Fruit fly (Drosophila melanogaster) whole organism, embryonic: ENCODE measurements around the gene CG31275.

Experiments
- ATbp ChIP-seq: fragments of 200-800 bp; sonication (Bioruptor generic); optimal IDR thresholded peaks from 2 replicates; lab custom pipeline; 2017; ENCODE audit warnings: missing biosample characterization, mild to moderate bottlenecking, missing genetic modification characterization, missing genetic modification reagents
- Atf-2 ChIP-seq: fragments of 200-800 bp; sonication (Bioruptor generic); optimal IDR thresholded peaks from 2 replicates; lab custom pipeline; 2016; ENCODE audit warnings: missing biosample characterization, missing genetic modification characterization
- CG10543 ChIP-seq: fragments of 200-800 bp; sonication (Bioruptor generic); optimal IDR thresholded peaks from 3 replicates; lab custom pipeline; 2017; ENCODE audit warnings: missing biosample characterization, mild to moderate bottlenecking, missing genetic modification characterization, moderate library complexity
- CG12942 ChIP-seq: fragments of 200-800 bp; sonication (Bioruptor generic); optimal IDR thresholded peaks from 3 replicates; lab custom pipeline; 2016; ENCODE audit warnings: missing biosample characterization, missing genetic modification characterization
- CG14710 ChIP-seq: fragments of 200-800 bp; sonication (Bioruptor generic); optimal IDR thresholded peaks from 3 replicates; lab custom pipeline; 2019; ENCODE audit warnings: missing biosample characterization, mild to moderate bottlenecking, missing genetic modification characterization, moderate library complexity
- CG1529 ChIP-seq: fragments of 200-800 bp; sonication (Bioruptor generic); optimal IDR thresholded peaks from 3 replicates; lab custom pipeline; 2018; ENCODE audit warnings: missing biosample characterization, missing genetic modification characterization
- CG16815 ChIP-seq: fragments of 200-800 bp; sonication (Bioruptor generic); optimal IDR thresholded peaks from 3 replicates; lab custom pipeline; 2017; ENCODE audit warnings: missing biosample characterization, mild to moderate bottlenecking, missing genetic modification characterization
- CG17186 ChIP-seq: fragments of 200-800 bp; sonication (Bioruptor generic); optimal IDR thresholded peaks from 3 replicates; lab custom pipeline; 2017; ENCODE audit warnings: missing biosample characterization, missing genetic modification reagents, missing genetic modification characterization
- CG17568 ChIP-seq: fragments of 200-800 bp; sonication (Bioruptor generic); optimal IDR thresholded peaks from 2 replicates; lab custom pipeline; 2018; ENCODE audit warnings: missing biosample characterization, mild to moderate bottlenecking, missing genetic modification characterization, moderate library complexity
- CG18476 ChIP-seq: fragments of 200-800 bp; sonication (Bioruptor generic); optimal IDR thresholded peaks from 2 replicates; lab custom pipeline; 2016; ENCODE audit warnings: missing biosample characterization, mild to moderate bottlenecking, missing genetic modification characterization
- CG18599 ChIP-seq: fragments of 200-800 bp; sonication (Bioruptor generic); optimal IDR thresholded peaks from 3 replicates; lab custom pipeline; 2017; ENCODE audit warnings: missing biosample characterization, missing genetic modification characterization, mild to moderate bottlenecking, moderate library complexity, missing genetic modification reagents
- CG33213 ChIP-seq: fragments of 200-800 bp; sonication (Bioruptor generic); optimal IDR thresholded peaks from 3 replicates; lab custom pipeline; 2016; ENCODE audit warnings: missing biosample characterization, missing genetic modification characterization
- CG5245 ChIP-seq: fragments of 200-800 bp; sonication (Bioruptor generic); optimal IDR thresholded peaks from 3 replicates; lab custom pipeline; 2016; ENCODE audit warnings: missing biosample characterization, missing genetic modification characterization
- CG6765 ChIP-seq: fragments of 200-800 bp; sonication (Bioruptor generic); optimal IDR thresholded peaks from 3 replicates; lab custom pipeline; 2017; ENCODE audit warnings: missing biosample characterization, mild to moderate bottlenecking, missing genetic modification characterization
- CG7963 ChIP-seq: fragments of 200-800 bp; sonication (Bioruptor generic); IDR thresholded peaks from 3 replicates; pipeline ENCODE4 v1.3.6; 2022; ENCODE audit warnings: missing biosample characterization, missing genetic modification characterization; ENCODE audit not compliant: partially characterized antibody
- CG8944 ChIP-seq: fragments of 200-800 bp; sonication (Bioruptor generic); optimal IDR thresholded peaks from 3 replicates; lab custom pipeline; 2016; ENCODE audit warnings: missing biosample characterization, missing genetic modification characterization
- CG9437 ChIP-seq: fragments of 200-800 bp; sonication (Bioruptor generic); optimal IDR thresholded peaks from 2 replicates; lab custom pipeline; 2018; ENCODE audit warnings: missing biosample characterization, mild to moderate bottlenecking, missing genetic modification characterization
- Fer1 ChIP-seq: fragments of 200-800 bp; sonication (Bioruptor generic); optimal IDR thresholded peaks from 2 replicates; lab custom pipeline; 2017; ENCODE audit warnings: missing biosample characterization, mild to moderate bottlenecking, missing genetic modification characterization
- Hand ChIP-seq: fragments of 200-800 bp; sonication (Bioruptor generic); optimal IDR thresholded peaks from 2 replicates; lab custom pipeline; 2017; ENCODE audit warnings: mild to moderate bottlenecking, missing biosample characterization, missing genetic modification reagents, missing genetic modification characterization
- HmgZ ChIP-seq: fragments of 200-800 bp; sonication (Bioruptor generic); optimal IDR thresholded peaks from 2 replicates; lab custom pipeline; 2018; ENCODE audit warnings: missing biosample characterization, mild to moderate bottlenecking, missing genetic modification characterization
- Jarid2 ChIP-seq: fragments of 200-800 bp; sonication (Bioruptor generic); optimal IDR thresholded peaks from 3 replicates; lab custom pipeline; 2017; ENCODE audit warnings: mild to moderate bottlenecking, missing biosample characterization, missing genetic modification reagents, missing genetic modification characterization
- MBD-R2 ChIP-seq: fragments of 200-800 bp; sonication (Bioruptor generic); IDR thresholded peaks from 2 replicates; pipeline ENCODE4 v1.3.6; 2022; ENCODE audit warnings: missing biosample characterization, missing genetic modification characterization
- MTF-1 ChIP-seq: fragments of 200-800 bp; sonication (Bioruptor generic); optimal IDR thresholded peaks from 2 replicates; lab custom pipeline; 2018; ENCODE audit warnings: missing biosample characterization, mild to moderate bottlenecking, missing genetic modification characterization, borderline replicate concordance
- NC2β ChIP-seq: fragments of 200-800 bp; sonication (Bioruptor generic); optimal IDR thresholded peaks from 2 replicates; lab custom pipeline; 2016; ENCODE audit warnings: missing biosample characterization, missing genetic modification characterization
- Nf-YA ChIP-seq: fragments of 200-800 bp; sonication (Bioruptor generic); IDR thresholded peaks from 2 replicates; pipeline ENCODE4 v1.3.6; 2022; ENCODE audit warnings: missing biosample characterization, missing genetic modification characterization
- YL-1 ChIP-seq: fragments of 200-800 bp; sonication (Bioruptor generic); optimal IDR thresholded peaks from 3 replicates; lab custom pipeline; 2017; ENCODE audit warnings: missing biosample characterization, mild to moderate bottlenecking, missing genetic modification characterization
- ash1 ChIP-seq: fragments of 200-800 bp; sonication (Bioruptor generic); optimal IDR thresholded peaks from 2 replicates; lab custom pipeline; 2018; ENCODE audit warnings: missing biosample characterization, mild to moderate bottlenecking, missing genetic modification characterization
- bab2 ChIP-seq: fragments of 200-800 bp; sonication (Bioruptor generic); optimal IDR thresholded peaks from 2 replicates; lab custom pipeline; 2016; ENCODE audit warnings: missing biosample characterization, missing genetic modification characterization
- btn ChIP-seq: fragments of 200-800 bp; sonication (Bioruptor generic); optimal IDR thresholded peaks from 2 replicates; lab custom pipeline; 2016; ENCODE audit warnings: missing biosample characterization, missing genetic modification characterization
- cas ChIP-seq: fragments of 200-800 bp; sonication (Bioruptor generic); IDR thresholded peaks from 2 replicates; pipeline ENCODE4 v1.3.6; 2022; ENCODE audit warnings: missing biosample characterization, missing genetic modification characterization
- crc ChIP-seq: fragments of 200-800 bp; sonication (Bioruptor generic); optimal IDR thresholded peaks from 2 replicates; lab custom pipeline; 2016; ENCODE audit warnings: missing biosample characterization, missing genetic modification characterization
- crol ChIP-seq: fragments of 200-800 bp; sonication (Bioruptor generic); IDR thresholded peaks from 2 replicates; pipeline ENCODE4 v1.3.6; 2022; ENCODE audit warnings: missing biosample characterization, missing genetic modification characterization
- cwo ChIP-seq: fragments of 200-800 bp; sonication (Bioruptor generic); optimal IDR thresholded peaks from 3 replicates; lab custom pipeline; 2017; ENCODE audit warnings: missing biosample characterization, missing genetic modification characterization, mild to moderate bottlenecking, moderate library complexity, missing genetic modification reagents
- dimm ChIP-seq: fragments of 200-800 bp; sonication (Bioruptor generic); IDR thresholded peaks from 2 replicates; pipeline ENCODE4 v1.3.6; 2022; ENCODE audit warnings: missing biosample characterization, missing genetic modification characterization
- dmrt99B ChIP-seq: fragments of 200-800 bp; sonication (Bioruptor generic); optimal IDR thresholded peaks from 2 replicates; lab custom pipeline; 2018; ENCODE audit warnings: missing biosample characterization, mild to moderate bottlenecking, missing genetic modification characterization, moderate library complexity
- gsb ChIP-seq: fragments of 200-800 bp; sonication (Bioruptor generic); IDR thresholded peaks from 2 replicates; pipeline ENCODE4 v1.3.6; 2022; ENCODE audit warnings: missing biosample characterization, missing genetic modification characterization
- ham ChIP-seq: fragments of 200-800 bp; sonication (Bioruptor generic); IDR thresholded peaks from 2 replicates; pipeline ENCODE4 v1.3.6; 2022; ENCODE audit warnings: missing biosample characterization, missing genetic modification characterization
- ind ChIP-seq: fragments of 200-800 bp; sonication (Bioruptor generic); optimal IDR thresholded peaks from 3 replicates; lab custom pipeline; 2016; ENCODE audit warnings: missing biosample characterization, missing genetic modification characterization
- inv ChIP-seq: fragments of 200-800 bp; sonication (Bioruptor generic); IDR thresholded peaks from 2 replicates; pipeline ENCODE4 v1.3.6; 2022; ENCODE audit warnings: missing biosample characterization, missing genetic modification characterization; ENCODE audit not compliant: partially characterized antibody
- jing ChIP-seq: fragments of 200-800 bp; sonication (Bioruptor generic); optimal IDR thresholded peaks from 2 replicates; lab custom pipeline; 2018; ENCODE audit warnings: missing biosample characterization, mild to moderate bottlenecking, missing genetic modification characterization
- klu ChIP-seq: fragments of 200-800 bp; sonication (Bioruptor generic); IDR thresholded peaks from 2 replicates; pipeline ENCODE4 v1.3.6; 2022; ENCODE audit warnings: missing biosample characterization, missing genetic modification characterization
- kni ChIP-seq: fragments of 200-800 bp; sonication (Bioruptor generic); optimal IDR thresholded peaks from 3 replicates; lab custom pipeline; 2017; ENCODE audit warnings: mild to moderate bottlenecking, missing biosample characterization, missing genetic modification reagents, missing genetic modification characterization
- lmd ChIP-seq: fragments of 200-800 bp; sonication (Bioruptor generic); IDR thresholded peaks from 2 replicates; pipeline ENCODE4 v1.3.6; 2022; ENCODE audit warnings: missing biosample characterization, missing genetic modification characterization
- lov ChIP-seq, 2 experiments: fragments of 200-800 bp in 1 of 2; fragments of >200 bp in 1 of 2; sonication (Bioruptor generic) in 1 of 2; IDR thresholded peaks in 1 of 2; optimal IDR thresholded peaks in 1 of 2; 2 replicates in 1 of 2; 3 replicates in 1 of 2; pipeline versions ENCODE4 v1.3.6 to Lab custom; 2017 to 2022; ENCODE audit warnings: missing biosample characterization in 1 of 2, missing genetic modification characterization in 1 of 2
- nau ChIP-seq: fragments of 200-800 bp; sonication (Bioruptor generic); optimal IDR thresholded peaks from 3 replicates; lab custom pipeline; 2017; ENCODE audit warnings: missing biosample characterization, mild to moderate bottlenecking, missing genetic modification characterization, missing genetic modification reagents
- repo ChIP-seq: fragments of 200-800 bp; sonication (Bioruptor generic); optimal IDR thresholded peaks from 2 replicates; lab custom pipeline; 2016; ENCODE audit warnings: missing biosample characterization, missing genetic modification characterization
- slou ChIP-seq: fragments of 200-800 bp; sonication (Bioruptor generic); optimal IDR thresholded peaks from 3 replicates; lab custom pipeline; 2016; ENCODE audit warnings: missing biosample characterization, missing genetic modification characterization
- tup ChIP-seq: fragments of 200-800 bp; sonication (Bioruptor generic); optimal IDR thresholded peaks from 2 replicates; lab custom pipeline; 2016; ENCODE audit warnings: missing biosample characterization, mild to moderate bottlenecking, missing genetic modification characterization, moderate library complexity
- zen ChIP-seq: fragments of 200-800 bp; sonication (Bioruptor generic); optimal IDR thresholded peaks from 3 replicates; lab custom pipeline; 2018; ENCODE audit warnings: missing biosample characterization, mild to moderate bottlenecking, missing genetic modification characterization, moderate library complexity

The CG31275 gene

dm6 chr3R:16793935-16794589 lies 42.9 kb upstream of the CG31275 start:
- no peak for TF ChIP-seq slou
- no peak for TF ChIP-seq lov (optimal IDR thresholded peaks at IDR 0.05; lab: Kevin White, UChicago)
- TF ChIP-seq lov (GFP tag; IDR thresholded peaks at IDR 0.05; lab: Robert Waterston, UW): no peak
- TF ChIP-seq Hand (GFP tag; lab: Kevin White, UChicago): peak; percentile 73
- TF ChIP-seq Atf-2 (GFP tag; lab: Kevin White, UChicago): no peak
- no peak for TF ChIP-seq NC2β
- TF ChIP-seq nau (GFP tag; lab: Kevin White, UChicago): peak; percentile 20
- no peak for TF ChIP-seq CG17568 (GFP tag; lab: Kevin White, UChicago)
- TF ChIP-seq Fer1 (GFP tag; lab: Kevin White, UChicago): peak; percentile 74
- TF ChIP-seq kni (GFP tag; lab: Kevin White, UChicago): no peak
- peak; percentile 9 for TF ChIP-seq crc (GFP tag; lab: Kevin White, UChicago)
- TF ChIP-seq ind (GFP tag; lab: Kevin White, UChicago): peak; percentile 55
- no peak for TF ChIP-seq CG8944
- TF ChIP-seq CG33213: no peak
- no peak for TF ChIP-seq MTF-1 (GFP tag; lab: Kevin White, UChicago)
- no peak for TF ChIP-seq Nf-YA
- TF ChIP-seq cwo (GFP tag; lab: Kevin White, UChicago): peak; percentile 68
- TF ChIP-seq CG10543 (GFP tag; lab: Kevin White, UChicago): peak; percentile 33
- no peak for TF ChIP-seq klu (GFP tag; lab: Robert Waterston, UW)
- TF ChIP-seq dimm (GFP tag; lab: Robert Waterston, UW): no peak
- no peak for TF ChIP-seq ash1 (GFP tag; lab: Kevin White, UChicago)
- TF ChIP-seq CG5245: peak; percentile 16
- peak; percentile 46 for TF ChIP-seq CG16815 (GFP tag; lab: Kevin White, UChicago)
- peak; percentile 29 for TF ChIP-seq bab2 (GFP tag; lab: Kevin White, UChicago)
- no peak for TF ChIP-seq ham (GFP tag; lab: Robert Waterston, UW)
- no peak for TF ChIP-seq tup (GFP tag; lab: Kevin White, UChicago)
- peak; percentile 84 for TF ChIP-seq CG18599 (GFP tag; lab: Kevin White, UChicago)
- TF ChIP-seq CG17186 (GFP tag; lab: Kevin White, UChicago): no peak
- TF ChIP-seq CG12942: peak; percentile 3
- no peak for TF ChIP-seq YL-1 (GFP tag; lab: Kevin White, UChicago)
- TF ChIP-seq gsb: no peak
- no peak for TF ChIP-seq cas
- no peak for TF ChIP-seq CG7963 (GFP tag; lab: Robert Waterston, UW)
- no peak for TF ChIP-seq HmgZ
- TF ChIP-seq ATbp (GFP tag; lab: Kevin White, UChicago): peak; percentile 52
- TF ChIP-seq inv (GFP tag; lab: Robert Waterston, UW): no peak
- no peak for TF ChIP-seq btn (GFP tag; lab: Kevin White, UChicago)
- TF ChIP-seq dmrt99B (tag; lab: Kevin White, UChicago): peak; percentile 76
- TF ChIP-seq lmd (GFP tag; lab: Robert Waterston, UW): peak; percentile 46
- peak; percentile 15 for TF ChIP-seq zen (tag; lab: Kevin White, UChicago)
- TF ChIP-seq crol (GFP tag; lab: Robert Waterston, UW): peak; percentile 62
- TF ChIP-seq MBD-R2 (GFP tag; lab: Robert Waterston, UW): no peak
- peak; percentile 45 for TF ChIP-seq CG18476 (GFP tag; lab: Kevin White, UChicago)
- TF ChIP-seq CG6765 (GFP tag; lab: Kevin White, UChicago): peak; percentile 29
- TF ChIP-seq CG1529 (GFP tag; lab: Kevin White, UChicago): peak; percentile 51
- peak; percentile 38 for TF ChIP-seq Jarid2 (GFP tag; lab: Kevin White, UChicago)
- peak; percentile 42 for TF ChIP-seq CG9437 (GFP tag; lab: Kevin White, UChicago)
- TF ChIP-seq CG14710 (tag; lab: Kevin White, UChicago): peak; percentile 62
- TF ChIP-seq jing: no peak
- no peak for TF ChIP-seq repo (GFP tag; lab: Kevin White, UChicago)
